Worm (Caenorhabditis elegans): ENCODE measurements around the gene F09C6.15.

Gene F09C6.15

ce11 chrV:16893440-16893839, at the start of gene F09C6.15:
F09C6.15 (plus strand) TSS chrV:16893740.
- no peak for TF ChIP-seq ccch-3 (GFP tag; optimal IDR thresholded peaks at IDR 0.05)
- TF ChIP-seq Y56A3A.18 (GFP tag; IDR thresholded peaks at IDR 0.05) = no peak
- no peak for TF ChIP-seq egl-44 (GFP tag; IDR thresholded peaks at IDR 0.05)
- TF ChIP-seq ztf-25 (GFP tag; IDR thresholded peaks at IDR 0.05) = no peak
- TF ChIP-seq ztf-22 (GFP tag; optimal IDR thresholded peaks at IDR 0.05) = no peak
- no peak for TF ChIP-seq mxl-1 (tag; optimal IDR thresholded peaks at IDR 0.05)
- TF ChIP-seq ekl-4 (GFP tag; IDR thresholded peaks at IDR 0.05) = no peak
- no peak for TF ChIP-seq aptf-3 (GFP tag; IDR thresholded peaks at IDR 0.05)

DNA sequence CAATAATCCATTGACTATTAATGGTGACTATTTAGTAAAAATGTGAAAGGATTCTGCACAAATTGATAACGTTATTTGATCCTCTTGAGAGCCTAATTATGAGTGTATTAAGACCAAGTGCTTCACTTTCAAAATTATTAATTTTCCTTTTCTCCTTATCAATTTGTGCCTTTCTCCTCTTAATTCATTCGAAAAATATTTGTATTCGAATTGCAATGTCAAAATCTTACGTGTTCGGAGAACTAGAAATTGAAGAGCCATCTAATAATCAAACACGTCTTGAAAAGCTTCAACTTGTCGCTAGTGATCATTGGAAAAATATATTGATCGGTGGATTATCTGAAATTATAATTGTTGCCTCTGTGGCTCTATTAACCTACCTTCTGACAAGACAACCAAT, 45.0 kb upstream of the F09C6.15 start, which contains the start of the genes clec-36 and clec-26:
TSS of gene clec-36 (minus strand) at position 101 of the 400 bp plus-strand sequence.
TSS of gene clec-26 (plus strand) at position 114 of the 400 bp plus-strand sequence.
- TF ChIP-seq F57C9.4 (tag; optimal IDR thresholded peaks at IDR 0.05) (no peak), nhr-80 (tag; optimal IDR thresholded peaks at IDR 0.05) (peak; percentile 18), F39B2.1 (GFP tag; IDR thresholded peaks at IDR 0.05) (no peak)

ce11 chrV:16852002-16852401, 41.5 kb upstream of the F09C6.15 start, which contains the start of gene clec-37:
clec-37 (minus strand) TSS chrV:16852102.
- TF ChIP-seq ceh-27 (GFP tag; optimal IDR thresholded peaks at IDR 0.05) = no peak
- TF ChIP-seq Y53F4B.3 (GFP tag; IDR thresholded peaks at IDR 0.05) = no peak
- TF ChIP-seq K12H6.12 (tag; optimal IDR thresholded peaks at IDR 0.05) = no peak
- no peak for TF ChIP-seq F22D6.2 (tag; optimal IDR thresholded peaks at IDR 0.05)

- TF ChIP-seq B0019.2 (GFP tag; conservative IDR thresholded peaks at IDR 0.05) (no peak), efl-1 (GFP tag; optimal IDR thresholded peaks at IDR 0.05) (no peak), ztf-18 (tag; optimal IDR thresholded peaks at IDR 0.05) (no peak), dox-1 (GFP tag; IDR thresholded peaks at IDR 0.05) (no peak), die-1 (tag; optimal IDR thresholded peaks at IDR 0.05) (no peak), sdz-38 (tag; optimal IDR thresholded peaks at IDR 0.05) (no peak), mcd-1 (GFP tag; IDR thresholded peaks at IDR 0.05) (no peak), athp-1 (tag; optimal IDR thresholded peaks at IDR 0.05) (no peak), ceh-58 (GFP tag; IDR thresholded peaks at IDR 0.05) (no peak), attf-3 (GFP tag; conservative IDR thresholded peaks at IDR 0.05) (no peak), egrh-3 (GFP tag; IDR thresholded peaks at IDR 0.05) (no peak), mxl-1 (tag; optimal IDR thresholded peaks at IDR 0.05) (no peak), ztf-22 (GFP tag; optimal IDR thresholded peaks at IDR 0.05) (no peak)
Measured at ce11 chrV:16853956-16854683, 39.4 kb upstream of the F09C6.15 start, which contains the start of the genes clec-35 and clec-27. clec-35 (minus strand) TSS chrV:16854056. clec-27 (plus strand) TSS chrV:16854633.

DNA sequence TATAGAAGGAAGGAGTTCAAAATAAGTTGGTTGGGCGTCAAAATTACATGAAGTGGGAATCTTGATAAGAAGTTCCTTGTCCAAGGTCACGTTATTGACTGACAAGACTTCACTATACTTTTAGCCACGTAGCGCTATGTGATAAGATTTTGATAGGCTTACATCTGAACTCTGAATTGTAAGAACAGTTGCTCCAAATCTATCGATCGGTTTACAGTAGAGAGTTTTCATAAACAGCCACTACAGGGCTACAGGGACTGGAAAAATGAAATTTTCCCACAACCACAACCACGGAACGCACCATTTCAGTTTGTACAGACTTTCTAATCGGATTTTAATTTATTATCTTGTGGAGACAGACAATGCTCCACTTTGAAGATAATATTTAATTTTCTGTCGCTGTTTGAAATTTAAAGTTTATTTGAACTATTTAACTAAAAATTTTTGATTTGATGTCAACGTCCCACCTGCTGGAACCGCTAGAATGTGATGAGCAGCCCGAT, 35.5 kb upstream of the F09C6.15 start, which contains the start of the genes clec-31 and clec-22:
TSS of gene clec-31 (minus strand) at position 101 of the 503 bp plus-strand sequence.
TSS of gene clec-22 (plus strand) at position 453 of the 503 bp plus-strand sequence.
- no peak for TF ChIP-seq snpc-1.3 (tag; optimal IDR thresholded peaks at IDR 0.05; ENCODE audit: insufficient read depth)
- no peak for TF ChIP-seq fkh-3 (tag; optimal IDR thresholded peaks at IDR 0.05)
- TF ChIP-seq F10E7.11 (tag; optimal IDR thresholded peaks at IDR 0.05) = no peak
- no peak for TF ChIP-seq sdz-38 (tag; optimal IDR thresholded peaks at IDR 0.05)
- TF ChIP-seq aptf-3 (GFP tag; IDR thresholded peaks at IDR 0.05) = no peak
- TF ChIP-seq athp-1 (tag; optimal IDR thresholded peaks at IDR 0.05) = no peak
- no peak for TF ChIP-seq ceh-100 (GFP tag; IDR thresholded peaks at IDR 0.05)
- no peak for TF ChIP-seq Y79H2A.3 (GFP tag; conservative IDR thresholded peaks at IDR 0.05)
- TF ChIP-seq lir-1 (GFP tag; conservative IDR thresholded peaks at IDR 0.05) = no peak
- no peak for TF ChIP-seq pbrm-1 (GFP tag; IDR thresholded peaks at IDR 0.05)
- TF ChIP-seq hmg-1.2 (GFP tag; IDR thresholded peaks at IDR 0.05) = no peak
- no peak for TF ChIP-seq ztf-25 (GFP tag; IDR thresholded peaks at IDR 0.05)
- TF ChIP-seq egrh-3 (GFP tag; IDR thresholded peaks at IDR 0.05) = no peak
- TF ChIP-seq lin-35 (GFP tag; optimal IDR thresholded peaks at IDR 0.05) = no peak
- no peak for TF ChIP-seq Y67H2A.10 (GFP tag; conservative IDR thresholded peaks at IDR 0.05)

Measured in whole organism, young adult.